Worm (Caenorhabditis elegans) whole organism, L4 larva: ENCODE results near the gene nhr-10.
A peak's percentile ranks its signal among the peaks of the same experiment; 100 is the strongest.

Source experiments
- F44E2.7 ChIP-seq: fragments of 200-800 bp; sonication (Bioruptor generic); IDR thresholded peaks from 2 replicates; pipeline ENCODE4 v2.1.2; 2022; ENCODE audit warnings: missing genetic modification characterization, missing compliant biosample characterization
- F49E8.2 ChIP-seq: sonication (generic microtip); optimal IDR thresholded peaks from 2 replicates; lab custom pipeline; 2016; ENCODE audit warnings: missing compliant biosample characterization, mild to moderate bottlenecking, missing genetic modification characterization, borderline replicate concordance
- Y105C5A.15 ChIP-seq: fragments of 200-800 bp; sonication (Bioruptor generic); IDR thresholded peaks from 2 replicates; pipeline ENCODE4 v1.3.6; 2022; ENCODE audit warnings: missing genetic modification characterization, missing compliant biosample characterization
- Y48G9A.11 ChIP-seq: fragments of 200-800 bp; sonication (Bioruptor generic); IDR thresholded peaks from 2 replicates; pipeline ENCODE4 v1.3.6; 2022; ENCODE audit warnings: missing genetic modification reagents, missing genetic modification characterization, missing compliant biosample characterization
- aha-1 ChIP-seq: fragments of 150-350 bp; peaks from one replicate; lab custom pipeline; 2014; ENCODE audit warnings: missing biosample characterization, missing genetic modification characterization
- ama-1 ChIP-seq: fragments of 150-350 bp; optimal IDR thresholded peaks from 2 replicates; lab custom pipeline; 2014; ENCODE audit warnings: inconsistent platforms, mixed read lengths
- arid-1 ChIP-seq: fragments of 200-800 bp; sonication (Bioruptor generic); conservative IDR thresholded peaks from 2 replicates; pipeline ENCODE4 v1.3.6; 2022; ENCODE audit warnings: missing genetic modification reagents, missing genetic modification characterization, missing compliant biosample characterization
- attf-4 ChIP-seq: sonication (generic microtip); optimal IDR thresholded peaks from 3 replicates; lab custom pipeline; 2017; ENCODE audit warnings: missing biosample characterization, missing genetic modification characterization
- ceh-28 ChIP-seq: fragments of 150-350 bp; optimal IDR thresholded peaks from 2 replicates; lab custom pipeline; 2014; ENCODE audit warnings: missing biosample characterization, missing genetic modification reagents, missing genetic modification characterization
- ctbp-1 ChIP-seq: fragments of 200-800 bp; sonication (Bioruptor generic); IDR thresholded peaks from 2 replicates; pipeline ENCODE4 v1.3.6; 2022; ENCODE audit warnings: missing genetic modification reagents, missing genetic modification characterization, missing compliant biosample characterization
- daf-16 ChIP-seq, 3 experiments: sonication (generic microtip); optimal IDR thresholded peaks; 2 replicates each; lab custom pipeline; 2016 to 2017; ENCODE audit warnings: missing genetic modification characterization in 3 of 3, missing genetic modification reagents in 3 of 3, mild to moderate bottlenecking in 2 of 3, missing compliant biosample characterization in 2 of 3, missing biosample characterization in 1 of 3, moderate library complexity in 1 of 3
- daf-19 ChIP-seq: fragments of 200-800 bp; sonication (Bioruptor generic); conservative IDR thresholded peaks from 2 replicates; pipeline ENCODE4 v1.3.6; 2022; ENCODE audit warnings: missing genetic modification characterization, missing compliant biosample characterization
- daf-8 ChIP-seq: fragments of 200-800 bp; sonication (Bioruptor generic); IDR thresholded peaks from 2 replicates; pipeline ENCODE4 v1.3.6; 2022; ENCODE audit warnings: missing genetic modification characterization, missing compliant biosample characterization
- dpl-1 ChIP-seq: fragments of 150-350 bp; optimal IDR thresholded peaks from 2 replicates; lab custom pipeline; 2014; ENCODE audit warnings: missing biosample characterization, missing genetic modification reagents, missing genetic modification characterization
- duxl-1 ChIP-seq: sonication (generic microtip); optimal IDR thresholded peaks from 2 replicates; lab custom pipeline; 2016; ENCODE audit warnings: mild to moderate bottlenecking, missing genetic modification characterization, moderate library complexity, missing compliant biosample characterization; ENCODE audit not compliant: poor library complexity
- dve-1 ChIP-seq: sonication (generic microtip); optimal IDR thresholded peaks from 2 replicates; lab custom pipeline; 2017; ENCODE audit warnings: antibody characterized with exemption, mild to moderate bottlenecking, missing genetic modification characterization, missing compliant biosample characterization; ENCODE audit not compliant: insufficient read depth
- fos-1 ChIP-seq: fragments of 150-350 bp; optimal IDR thresholded peaks from 2 replicates; lab custom pipeline; 2014; ENCODE audit warnings: missing biosample characterization, missing genetic modification characterization
- gei-8 ChIP-seq: fragments of 200-800 bp; sonication (Bioruptor generic); optimal IDR thresholded peaks from 2 replicates; lab custom pipeline; 2018; ENCODE audit warnings: mild to moderate bottlenecking, missing genetic modification characterization, missing compliant biosample characterization
- hlh-11 ChIP-seq: fragments of 200-800 bp; sonication (Bioruptor generic); optimal IDR thresholded peaks from 2 replicates; lab custom pipeline; 2018; ENCODE audit warnings: mild to moderate bottlenecking, missing genetic modification characterization, missing compliant biosample characterization
- hlh-30 ChIP-seq: sonication (generic microtip); optimal IDR thresholded peaks from 2 replicates; lab custom pipeline; 2017; ENCODE audit warnings: antibody characterized with exemption, mild to moderate bottlenecking, missing genetic modification characterization, missing compliant biosample characterization; ENCODE audit not compliant: insufficient read depth
- lim-7 ChIP-seq: fragments of 200-800 bp; sonication (Bioruptor generic); IDR thresholded peaks from 2 replicates; pipeline ENCODE4 v1.3.6; 2022; ENCODE audit warnings: missing genetic modification characterization, missing compliant biosample characterization
- lin-1 ChIP-seq: fragments of 200-800 bp; sonication (Bioruptor generic); IDR thresholded peaks from 2 replicates; pipeline ENCODE4 v1.3.6; 2022; ENCODE audit warnings: missing genetic modification reagents, missing genetic modification characterization, missing compliant biosample characterization
- lin-13 ChIP-seq: fragments of 150-350 bp; optimal IDR thresholded peaks from 2 replicates; lab custom pipeline; 2014; ENCODE audit warnings: missing biosample characterization, missing genetic modification reagents, missing genetic modification characterization
- lin-38 ChIP-seq: fragments of 200-800 bp; sonication (Bioruptor generic); IDR thresholded peaks from 2 replicates; pipeline ENCODE4 v1.3.6; 2022; ENCODE audit warnings: missing genetic modification reagents, missing genetic modification characterization, missing compliant biosample characterization
- lir-3 ChIP-seq: sonication (generic microtip); optimal IDR thresholded peaks from 2 replicates; lab custom pipeline; 2016; ENCODE audit warnings: mild to moderate bottlenecking, missing genetic modification characterization, missing compliant biosample characterization
- lsy-2 ChIP-seq, 2 experiments: fragments of 150-350 bp in 1 of 2; sonication (generic microtip) in 1 of 2; optimal IDR thresholded peaks; 2 replicates each; lab custom pipeline; 2014 to 2017; ENCODE audit warnings: missing biosample characterization in 2 of 2, missing genetic modification characterization in 2 of 2
- mep-1 ChIP-seq: fragments of 150-350 bp; sonication (generic microtip); optimal IDR thresholded peaks from 3 replicates; lab custom pipeline; 2014; ENCODE audit warnings: missing biosample characterization, missing genetic modification characterization
- mxl-2 ChIP-seq: fragments of 200-800 bp; sonication (Bioruptor generic); conservative IDR thresholded peaks from 2 replicates; pipeline ENCODE4 v1.3.6; 2022; ENCODE audit warnings: missing genetic modification reagents, missing genetic modification characterization, missing compliant biosample characterization
- nhr-10 ChIP-seq: fragments of 150-350 bp; optimal IDR thresholded peaks from 2 replicates; lab custom pipeline; 2014; ENCODE audit warnings: missing biosample characterization, missing genetic modification characterization
- nhr-11 ChIP-seq: fragments of 150-350 bp; optimal IDR thresholded peaks from 2 replicates; lab custom pipeline; 2014; ENCODE audit warnings: missing biosample characterization, missing genetic modification characterization
- nhr-28 ChIP-seq: fragments of 150-350 bp; optimal IDR thresholded peaks from 2 replicates; lab custom pipeline; 2014; ENCODE audit warnings: missing biosample characterization, missing genetic modification characterization
- pha-4 ChIP-seq, 2 experiments: fragments of 150-350 bp in 1 of 2; fragments of 200-800 bp in 1 of 2; sonication (Bioruptor generic) in 1 of 2; IDR thresholded peaks in 1 of 2; optimal IDR thresholded peaks in 1 of 2; 2 replicates each; pipeline versions ENCODE4 v1.3.6 to Lab custom; 2014 to 2022; ENCODE audit warnings: missing genetic modification characterization in 2 of 2, missing genetic modification reagents in 2 of 2, missing biosample characterization in 1 of 2, missing compliant biosample characterization in 1 of 2
- sdz-12 ChIP-seq: fragments of 200-800 bp; sonication (Bioruptor generic); optimal IDR thresholded peaks from 2 replicates; lab custom pipeline; 2018; ENCODE audit warnings: mild to moderate bottlenecking, missing genetic modification characterization, missing compliant biosample characterization
- skn-1 ChIP-seq: fragments of 150-350 bp; optimal IDR thresholded peaks from 2 replicates; lab custom pipeline; 2014; ENCODE audit warnings: missing biosample characterization, missing genetic modification characterization
- snpc-4 ChIP-seq: fragments of 150-350 bp; optimal IDR thresholded peaks from 2 replicates; lab custom pipeline; 2014; ENCODE audit warnings: missing biosample characterization, missing genetic modification characterization
- spr-1 ChIP-seq: sonication (generic microtip); optimal IDR thresholded peaks from 2 replicates; lab custom pipeline; 2016; ENCODE audit warnings: mild to moderate bottlenecking, missing genetic modification characterization, missing compliant biosample characterization
- spr-3 ChIP-seq: fragments of 200-800 bp; sonication (Bioruptor generic); optimal IDR thresholded peaks from 2 replicates; lab custom pipeline; 2018; ENCODE audit warnings: mild to moderate bottlenecking, missing genetic modification characterization, missing compliant biosample characterization
- unc-62 ChIP-seq, 3 experiments: fragments of 150-350 bp in 1 of 3; sonication (generic microtip); optimal IDR thresholded peaks in 2 of 3; peaks in 1 of 3; 1 replicate in 1 of 3; 2 replicates in 2 of 3; lab custom pipeline; 2014 to 2017; ENCODE audit warnings: missing biosample characterization in 3 of 3, missing genetic modification characterization in 3 of 3, missing genetic modification reagents in 3 of 3, missing genotype in 1 of 3
- zag-1 ChIP-seq: fragments of 150-350 bp; optimal IDR thresholded peaks from 2 replicates; lab custom pipeline; 2014; ENCODE audit warnings: missing biosample characterization, missing genetic modification characterization
- zip-11 ChIP-seq: fragments of 200-800 bp; sonication (Bioruptor generic); IDR thresholded peaks from 2 replicates; pipeline ENCODE4 v1.3.6; 2022; ENCODE audit warnings: missing genetic modification characterization, missing compliant biosample characterization

The nhr-10 gene

DNA sequence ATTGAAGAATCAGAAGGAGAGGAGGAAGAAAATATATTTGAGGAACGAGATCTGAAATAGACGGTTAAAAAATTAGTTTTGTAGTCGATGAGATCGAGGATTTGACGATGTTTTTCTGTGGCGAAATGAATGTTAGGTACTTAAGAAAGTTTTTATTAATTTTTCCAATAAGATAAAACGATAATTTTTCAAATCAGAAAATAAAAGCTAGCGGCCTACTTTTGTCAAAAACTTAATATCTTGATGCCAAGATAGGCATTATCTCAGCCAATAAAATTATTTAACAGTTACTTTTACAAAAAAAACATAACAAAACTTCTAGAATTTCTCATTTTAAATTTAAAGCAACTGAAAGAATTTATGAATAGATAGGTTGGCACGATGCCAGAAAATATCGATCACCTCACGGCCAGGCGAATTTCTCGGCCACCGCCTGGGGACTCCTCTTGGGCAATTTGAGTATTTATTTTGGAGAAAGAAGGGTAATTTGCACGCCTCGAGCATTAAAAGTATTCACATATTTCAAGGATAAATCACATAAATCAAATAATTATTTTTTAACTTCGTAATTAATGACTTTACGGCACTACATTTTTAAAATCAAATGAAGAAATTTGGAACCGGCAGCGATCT, 27.4 kb downstream of the nhr-10 start, which contains the start of gene fubl-2 (continued):
- TF ChIP-seq duxl-1, result no peak
- no peak for TF ChIP-seq mxl-2 (GFP tag; lab: Robert Waterston, UW)
- TF ChIP-seq Y105C5A.15 (GFP tag; lab: Robert Waterston, UW), result no peak
- TF ChIP-seq sdz-12 (GFP tag; lab: Kevin White, UChicago), result no peak
- peak; percentile 73 for TF ChIP-seq dpl-1
- TF ChIP-seq arid-1, result no peak
- no peak for TF ChIP-seq snpc-4 (tag; lab: Kevin White, UChicago)
- no peak for TF ChIP-seq lir-3
- TF ChIP-seq aha-1 (tag; lab: Kevin White, UChicago), result no peak
- TF ChIP-seq hlh-11 (tag; lab: Kevin White, UChicago), result no peak
- no peak for TF ChIP-seq nhr-10
- peak; percentile 18 for TF ChIP-seq ceh-28
- TF ChIP-seq mep-1, result no peak
- no peak for TF ChIP-seq F44E2.7
- TF ChIP-seq attf-4 (tag; lab: Kevin White, UChicago), result no peak
- TF ChIP-seq ama-1 (lab: Kevin White, UChicago), result no peak
- TF ChIP-seq lin-38, result no peak
- no peak for TF ChIP-seq Y48G9A.11 (GFP tag; lab: Robert Waterston, UW)
- no peak for TF ChIP-seq daf-8
- TF ChIP-seq dve-1 (tag; lab: Kevin White, UChicago), result no peak
- peak; percentile 44 for TF ChIP-seq lin-13 (GFP tag; lab: Kevin White, UChicago)
- TF ChIP-seq pha-4 (GFP tag; IDR thresholded peaks at IDR 0.05; lab: Robert Waterston, UW), result no peak
- no peak for TF ChIP-seq pha-4 (tag; optimal IDR thresholded peaks at IDR 0.05; lab: Kevin White, UChicago)
- TF ChIP-seq daf-16 (GFP tag; optimal IDR thresholded peaks at IDR 0.05; lab: Kevin White, UChicago), result no peak
- no peak for TF ChIP-seq daf-16 (tag; optimal IDR thresholded peaks at IDR 0.05; lab: Kevin White, UChicago)
- TF ChIP-seq ctbp-1 (GFP tag; lab: Robert Waterston, UW), result no peak
- no peak for TF ChIP-seq daf-19 (GFP tag; lab: Robert Waterston, UW)
- no peak for TF ChIP-seq F49E8.2 (tag; lab: Kevin White, UChicago)
- no peak for TF ChIP-seq gei-8
- no peak for TF ChIP-seq lim-7 (GFP tag; lab: Robert Waterston, UW)
- TF ChIP-seq lin-1 (GFP tag; lab: Robert Waterston, UW), result no peak
- TF ChIP-seq, all 104 proteins: peak for 14

DNA sequence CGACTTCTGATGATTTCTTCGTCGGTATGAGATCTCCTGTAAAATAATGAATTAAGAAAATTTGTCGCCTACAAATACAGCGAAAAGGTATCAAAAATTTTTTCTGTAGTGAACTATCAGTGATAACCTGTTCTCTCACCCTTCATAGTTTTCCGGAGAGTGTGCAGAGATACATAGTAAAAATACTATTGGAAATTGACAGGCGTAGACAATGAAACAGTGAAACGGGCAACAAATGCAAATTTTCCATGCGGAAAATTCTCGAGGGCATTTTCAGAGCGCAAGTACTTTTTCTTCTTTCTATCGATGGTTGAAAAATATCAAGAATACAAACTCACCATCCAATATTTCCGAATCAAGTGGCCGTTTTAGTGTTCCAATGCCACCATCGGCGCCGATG, 28.1 kb downstream of the nhr-10 start:
- TF ChIP-seq spr-3 (GFP tag; lab: Kevin White, UChicago) (no peak), fos-1 (tag; lab: Kevin White, UChicago) (no peak), nhr-28 (tag; lab: Kevin White, UChicago) (peak; percentile 66), daf-16 (GFP tag; optimal IDR thresholded peaks at IDR 0.05; lab: Kevin White, UChicago) (no peak), daf-16 (tag; optimal IDR thresholded peaks at IDR 0.05; lab: Kevin White, UChicago) (peak; percentile 18)

DNA sequence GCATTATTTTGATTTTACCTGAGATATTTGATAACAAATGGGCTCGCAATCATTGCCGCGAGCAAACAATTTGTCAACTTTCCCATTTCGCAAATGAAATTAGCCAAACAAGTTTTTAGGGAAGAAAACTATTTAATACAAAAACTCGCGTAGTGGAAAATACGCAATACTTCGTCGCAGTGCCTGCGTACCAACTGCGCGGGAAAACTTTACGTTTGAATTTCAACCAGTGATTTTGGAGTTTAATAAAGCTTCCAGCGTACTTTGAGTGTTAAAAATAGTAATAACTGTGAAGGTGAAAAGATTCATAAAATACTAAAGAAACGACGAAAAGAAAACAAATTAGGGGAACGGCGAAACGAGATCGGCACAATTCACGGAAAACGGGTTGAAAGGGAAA, 30.3 kb downstream of the nhr-10 start, which contains the start of gene tofu-7:
tofu-7 (minus strand) TSS at position 111 of the 400 bp plus-strand sequence.
- peak; percentile 11; the same call in 1 of the 2 replicates for TF ChIP-seq lin-38
- no peak for TF ChIP-seq zag-1 (tag; lab: Kevin White, UChicago)

DNA sequence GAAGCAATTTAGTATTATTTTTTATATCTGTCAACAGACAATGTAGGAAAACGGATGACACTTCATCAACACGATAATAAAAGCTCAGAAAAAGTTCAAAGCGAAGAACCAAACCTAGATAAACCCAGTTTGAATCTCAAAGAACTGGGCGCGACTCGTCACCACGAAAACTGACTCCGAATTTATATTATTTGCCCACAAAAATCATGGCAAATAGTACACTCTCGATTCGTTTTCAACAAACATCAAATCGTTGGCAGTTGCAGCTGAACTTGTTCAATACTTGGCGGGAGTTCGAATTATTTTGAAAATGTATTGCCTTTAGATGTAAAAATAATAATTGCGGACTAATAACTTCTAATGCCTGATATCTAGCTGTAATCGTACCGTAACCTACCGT, 32.1 kb downstream of the nhr-10 start:
- TF ChIP-seq nhr-10 (no peak), hlh-30 (tag; lab: Kevin White, UChicago) (no peak), nhr-11 (tag; lab: Kevin White, UChicago) (no peak), lsy-2 (tag; optimal IDR thresholded peaks at IDR 0.05; lab: Kevin White, UChicago) (no peak), skn-1 (tag; lab: Kevin White, UChicago) (no peak), daf-8 (no peak), zip-11 (GFP tag; lab: Robert Waterston, UW) (no peak), lin-13 (GFP tag; lab: Kevin White, UChicago) (no peak), Y105C5A.15 (GFP tag; lab: Robert Waterston, UW) (no peak), unc-62 (GFP tag; optimal IDR thresholded peaks at IDR 0.05 in 1 of 2; lab: Kevin White, UChicago) (no peak), unc-62 (tag; optimal IDR thresholded peaks at IDR 0.05; lab: Kevin White, UChicago) (no peak), Y48G9A.11 (GFP tag; lab: Robert Waterston, UW) (no peak), pha-4 (GFP tag; IDR thresholded peaks at IDR 0.05; lab: Robert Waterston, UW) (no peak), pha-4 (tag; optimal IDR thresholded peaks at IDR 0.05; lab: Kevin White, UChicago) (no peak), gei-8 (no peak), spr-1 (tag; lab: Kevin White, UChicago) (no peak), sdz-12 (GFP tag; lab: Kevin White, UChicago) (no peak)
- TF ChIP-seq, all 104 proteins: peak for 0
